Fruit fly (Drosophila melanogaster): ENCODE data around the gene CG1354.

The CG1354 gene

dm6 chrX:9778545-9778944 lies at the start of gene CG1354:
TSS of gene CG1354 (plus strand) at chrX:9778742.
- TF ChIP-seq CTCF (optimal IDR thresholded peaks at IDR 0.05) (peak; percentile 98), CG8478 (optimal IDR thresholded peaks at IDR 0.05) (no peak)

dm6 chrX:9729013-9730002 lies 49.2 kb upstream of the CG1354 start, which contains the start of gene Sp1:
TSS of gene Sp1 (plus strand) at chrX:9729648.
- TF ChIP-seq CG8478 (optimal IDR thresholded peaks at IDR 0.05) (no peak), CTCF (optimal IDR thresholded peaks at IDR 0.05) (peak in 1 of 2 experiments; percentile 24)

- no peak for TF ChIP-seq CTCF (optimal IDR thresholded peaks at IDR 0.05)
- no peak for TF ChIP-seq CG8478 (optimal IDR thresholded peaks at IDR 0.05)
These were observed 47.0 kb upstream of the CG1354 start for dm6 chrX:9731515-9731914.

dm6 chrX:9733189-9733588 lies 45.4 kb upstream of the CG1354 start:
- TF ChIP-seq CG8478 (optimal IDR thresholded peaks at IDR 0.05): no peak
- TF ChIP-seq CTCF (optimal IDR thresholded peaks at IDR 0.05): no peak

dm6 chrX:9734808-9735207 lies 43.7 kb upstream of the CG1354 start:
- TF ChIP-seq CTCF (optimal IDR thresholded peaks at IDR 0.05): no peak
- no peak for TF ChIP-seq CG8478 (optimal IDR thresholded peaks at IDR 0.05)

dm6 chrX:9738551-9738950 lies 40.0 kb upstream of the CG1354 start:
- TF ChIP-seq CTCF (optimal IDR thresholded peaks at IDR 0.05): no peak
- TF ChIP-seq CG8478 (optimal IDR thresholded peaks at IDR 0.05): no peak

dm6 chrX:9740269-9740668 lies 38.3 kb upstream of the CG1354 start:
- TF ChIP-seq CG8478 (optimal IDR thresholded peaks at IDR 0.05): no peak
- no peak for TF ChIP-seq CTCF (optimal IDR thresholded peaks at IDR 0.05)

dm6 chrX:9742084-9742483 lies 36.5 kb upstream of the CG1354 start:
- TF ChIP-seq CTCF (optimal IDR thresholded peaks at IDR 0.05): no peak
- no peak for TF ChIP-seq CG8478 (optimal IDR thresholded peaks at IDR 0.05)

dm6 chrX:9744034-9744673 lies 34.4 kb upstream of the CG1354 start:
- TF ChIP-seq CG8478 (optimal IDR thresholded peaks at IDR 0.05) (no peak), CTCF (optimal IDR thresholded peaks at IDR 0.05) (no peak)

dm6 chrX:9744674-9745246 lies 33.8 kb upstream of the CG1354 start:
- TF ChIP-seq CTCF (optimal IDR thresholded peaks at IDR 0.05): no peak
- no peak for TF ChIP-seq CG8478 (optimal IDR thresholded peaks at IDR 0.05)

- TF ChIP-seq CTCF (optimal IDR thresholded peaks at IDR 0.05): no peak
These were observed 31.0 kb upstream of the CG1354 start for dm6 chrX:9747503-9747902.

- TF ChIP-seq CTCF (optimal IDR thresholded peaks at IDR 0.05) (peak; percentile 70 to 72), CG8478 (optimal IDR thresholded peaks at IDR 0.05) (no peak)
These were observed 29.3 kb upstream of the CG1354 start for dm6 chrX:9749279-9749678.

- TF ChIP-seq CTCF (optimal IDR thresholded peaks at IDR 0.05): no peak
- TF ChIP-seq CG8478 (optimal IDR thresholded peaks at IDR 0.05): no peak
These were observed 28.8 kb upstream of the CG1354 start for dm6 chrX:9749745-9750144.

dm6 chrX:9751443-9751842 lies 27.1 kb upstream of the CG1354 start:
- no peak for TF ChIP-seq CTCF (optimal IDR thresholded peaks at IDR 0.05)
- TF ChIP-seq CG8478 (optimal IDR thresholded peaks at IDR 0.05): no peak

dm6 chrX:9753353-9753752 lies 25.2 kb upstream of the CG1354 start:
- TF ChIP-seq CG8478 (optimal IDR thresholded peaks at IDR 0.05) (no peak), CTCF (optimal IDR thresholded peaks at IDR 0.05) (no peak)

dm6 chrX:9754474-9754873 lies 24.1 kb upstream of the CG1354 start:
- TF ChIP-seq CTCF (optimal IDR thresholded peaks at IDR 0.05) (no peak), CG8478 (optimal IDR thresholded peaks at IDR 0.05) (no peak)
